Worm (Caenorhabditis elegans): Measurements from ENCODE around the gene fbxl-5.

The fbxl-5 gene

DNA sequence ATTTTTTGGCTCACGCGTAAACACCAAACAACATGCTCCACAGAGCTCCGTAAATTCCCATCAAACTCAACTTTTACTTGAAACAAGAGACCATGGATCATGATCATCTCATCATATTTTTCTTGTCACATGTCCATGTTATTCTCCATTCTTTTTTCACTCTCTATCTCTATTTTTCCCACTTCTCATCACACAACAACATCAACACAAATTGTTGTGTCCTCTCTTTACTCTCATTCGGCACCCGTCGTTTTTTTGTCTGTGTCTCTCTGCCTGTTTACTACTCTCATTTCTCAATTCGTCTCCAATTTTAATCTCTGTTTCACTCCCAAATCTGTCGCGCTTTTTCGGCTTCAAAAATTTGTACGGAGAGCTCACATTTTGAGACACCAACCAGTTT lies 16.6 kb downstream of the fbxl-5 start (continued):
- TF ChIP-seq fos-1 (tag; optimal IDR thresholded peaks at IDR 0.05), result peak; percentile 49
- TF ChIP-seq unc-62 (GFP tag; optimal IDR thresholded peaks at IDR 0.05), result no peak
- TF ChIP-seq nhr-12 (tag; optimal IDR thresholded peaks at IDR 0.05), result no peak
- peak; percentile 16 for TF ChIP-seq mef-2 (tag; optimal IDR thresholded peaks at IDR 0.05)
- peak in 3 of 6 experiments; percentile 7 to 61 (median 26) for TF ChIP-seq elt-3 (tag; optimal IDR thresholded peaks at IDR 0.05)
- TF ChIP-seq snpc-4 (tag; optimal IDR thresholded peaks at IDR 0.05), result no peak
- TF ChIP-seq lin-39 (tag; optimal IDR thresholded peaks at IDR 0.05), result no peak
- no peak for TF ChIP-seq efl-3 (GFP tag; optimal IDR thresholded peaks at IDR 0.05)
- TF ChIP-seq vab-15 (tag; optimal IDR thresholded peaks at IDR 0.05), result peak; percentile 72
- no peak for TF ChIP-seq aha-1 (tag; optimal IDR thresholded peaks at IDR 0.05)
- peak; percentile 86 for TF ChIP-seq nhr-71 (tag; optimal IDR thresholded peaks at IDR 0.05)
- no peak for TF ChIP-seq fkh-4 (tag; optimal IDR thresholded peaks at IDR 0.05; ENCODE audit: borderline replicate concordance)
- TF ChIP-seq sup-37 (GFP tag; optimal IDR thresholded peaks at IDR 0.05), result no peak
- TF ChIP-seq unc-98 (GFP tag; IDR thresholded peaks at IDR 0.05), result no peak
- no peak for TF ChIP-seq nhr-11 (tag; optimal IDR thresholded peaks at IDR 0.05)
- no peak for TF ChIP-seq sox-4 (tag; optimal IDR thresholded peaks at IDR 0.05)
- no peak for TF ChIP-seq ztf-4 (tag; optimal IDR thresholded peaks at IDR 0.05)
- TF ChIP-seq grh-1 (GFP tag; IDR thresholded peaks at IDR 0.05), result no peak
- TF ChIP-seq nhr-20 (tag; optimal IDR thresholded peaks at IDR 0.05), result peak; percentile 84
- TF ChIP-seq skn-1 (tag; optimal IDR thresholded peaks at IDR 0.05), result no peak
- TF ChIP-seq lir-3 (tag; optimal IDR thresholded peaks at IDR 0.05; ENCODE audit: poor library complexity), result peak; percentile 56
- TF ChIP-seq nhr-85 (tag), result peak; percentile 91
- no peak for TF ChIP-seq hlh-17 (GFP tag; optimal IDR thresholded peaks at IDR 0.05; ENCODE audit: borderline replicate concordance)
- no peak for TF ChIP-seq dsc-1 (tag; optimal IDR thresholded peaks at IDR 0.05)
- TF ChIP-seq mdl-1 (tag; optimal IDR thresholded peaks at IDR 0.05), result peak in 1 of 2 experiments; percentile 73
- TF ChIP-seq mab-9 (GFP tag; IDR thresholded peaks at IDR 0.05), result no peak; the same call in 1 of the 2 replicates
- TF ChIP-seq zip-4 (GFP tag; optimal IDR thresholded peaks at IDR 0.05), result no peak
- TF ChIP-seq aly-2 (tag; optimal IDR thresholded peaks at IDR 0.05), result no peak
- TF ChIP-seq pax-3 (tag; optimal IDR thresholded peaks at IDR 0.05), result no peak
- TF ChIP-seq egl-27 (tag; optimal IDR thresholded peaks at IDR 0.05), result no peak
- TF ChIP-seq C16A3.4 (tag; optimal IDR thresholded peaks at IDR 0.05), result peak; percentile 20
- no peak for TF ChIP-seq nhr-28 (tag; optimal IDR thresholded peaks at IDR 0.05)
- TF ChIP-seq pag-3 (tag; optimal IDR thresholded peaks at IDR 0.05; ENCODE audit: borderline replicate concordance, insufficient read depth), result no peak
- peak; percentile 50 to 72 for TF ChIP-seq lin-35 (GFP tag; optimal IDR thresholded peaks at IDR 0.05)
- peak; percentile 18 for TF ChIP-seq egl-13 (tag; optimal IDR thresholded peaks at IDR 0.05)
- TF ChIP-seq hlh-4 (tag; optimal IDR thresholded peaks at IDR 0.05), result no peak
- TF ChIP-seq C04F5.9 (tag; optimal IDR thresholded peaks at IDR 0.05), result no peak
- peak; percentile 46 for TF ChIP-seq nhr-47 (tag; optimal IDR thresholded peaks at IDR 0.05)
- TF ChIP-seq rnt-1 (tag; optimal IDR thresholded peaks at IDR 0.05), result peak; percentile 61
- TF ChIP-seq lin-15B (tag; optimal IDR thresholded peaks at IDR 0.05), result no peak
- TF ChIP-seq irx-1 (tag; optimal IDR thresholded peaks at IDR 0.05), result peak; percentile 53
- no peak for TF ChIP-seq ces-1 (GFP tag; optimal IDR thresholded peaks at IDR 0.05)
- TF ChIP-seq jun-1 (tag; optimal IDR thresholded peaks at IDR 0.05), result no peak
- peak; percentile 19; the same call in 1 of the 2 replicates for TF ChIP-seq isw-1 (GFP tag; IDR thresholded peaks at IDR 0.05)
- TF ChIP-seq tlp-1 (tag; optimal IDR thresholded peaks at IDR 0.05), result no peak
- peak; percentile 58 for TF ChIP-seq nhr-19 (GFP tag; conservative IDR thresholded peaks at IDR 0.05)
- peak; percentile 49 to 61 for TF ChIP-seq efl-1 (optimal IDR thresholded peaks at IDR 0.05)
- peak; percentile 34 to 93 for TF ChIP-seq efl-1 (GFP tag; optimal IDR thresholded peaks at IDR 0.05 in 1 of 2)
- TF ChIP-seq swsn-7 (tag; optimal IDR thresholded peaks at IDR 0.05), result peak; percentile 39
- TF ChIP-seq ztf-11 (tag; optimal IDR thresholded peaks at IDR 0.05), result no peak
- peak; percentile 13 for TF ChIP-seq zag-1 (tag; optimal IDR thresholded peaks at IDR 0.05)
- peak; percentile 44 to 75 for TF ChIP-seq lsy-2 (tag; optimal IDR thresholded peaks at IDR 0.05)
- no peak for TF ChIP-seq unc-30 (tag; optimal IDR thresholded peaks at IDR 0.05)

Data from whole organism, L1 larva.